Worm (Caenorhabditis elegans) whole organism, mixed stage, embryonic: ENCODE data around the gene bus-8A.

Source experiments
- bed-3 ChIP-seq: fragments of 200-800 bp; sonication (Bioruptor generic); optimal IDR thresholded peaks from 3 replicates; lab custom pipeline; 2018; ENCODE audit warnings: mild to moderate bottlenecking, missing genetic modification characterization, moderate library complexity, missing compliant biosample characterization
- blmp-1 ChIP-seq: fragments of 150-350 bp; optimal IDR thresholded peaks from 2 replicates; lab custom pipeline; 2014; ENCODE audit warnings: missing biosample characterization, missing genetic modification characterization
- ceh-39 ChIP-seq: fragments of 150-350 bp; optimal IDR thresholded peaks from 2 replicates; lab custom pipeline; 2014; ENCODE audit warnings: missing biosample characterization, missing genetic modification characterization
- ceh-43 ChIP-seq: fragments of 200-800 bp; sonication (Bioruptor generic); optimal IDR thresholded peaks from 2 replicates; lab custom pipeline; 2018; ENCODE audit warnings: mild to moderate bottlenecking, missing genetic modification characterization, moderate library complexity, missing compliant biosample characterization
- ceh-83 ChIP-seq: fragments of 200-800 bp; sonication (Bioruptor generic); optimal IDR thresholded peaks from 2 replicates; lab custom pipeline; 2018; ENCODE audit warnings: mild to moderate bottlenecking, missing genetic modification characterization, missing compliant biosample characterization
- ces-1 ChIP-seq: fragments of 150-350 bp; optimal IDR thresholded peaks from 2 replicates; lab custom pipeline; 2014; ENCODE audit warnings: missing biosample characterization, missing genetic modification reagents, missing genetic modification characterization
- cnd-1 ChIP-seq: fragments of 200-800 bp; sonication (Bioruptor generic); optimal IDR thresholded peaks from 2 replicates; lab custom pipeline; 2018; ENCODE audit warnings: mild to moderate bottlenecking, missing genetic modification characterization, missing compliant biosample characterization
- elt-1 ChIP-seq: sonication (generic microtip); optimal IDR thresholded peaks from 2 replicates; lab custom pipeline; 2017; ENCODE audit warnings: missing genetic modification characterization, mild to moderate bottlenecking, missing compliant biosample characterization, antibody characterized with exemption, moderate library complexity, borderline replicate concordance; ENCODE audit not compliant: insufficient read depth
- elt-3 ChIP-seq: fragments of 150-350 bp; optimal IDR thresholded peaks from 2 replicates; lab custom pipeline; 2014; ENCODE audit warnings: missing biosample characterization, missing genetic modification characterization
- flh-1 ChIP-seq: fragments of 200-800 bp; sonication (Bioruptor generic); optimal IDR thresholded peaks from 2 replicates; lab custom pipeline; 2018; ENCODE audit warnings: mild to moderate bottlenecking, missing genetic modification characterization, moderate library complexity, missing compliant biosample characterization
- ham-2 ChIP-seq: fragments of 200-800 bp; sonication (Bioruptor generic); optimal IDR thresholded peaks from 2 replicates; lab custom pipeline; 2018; ENCODE audit warnings: mild to moderate bottlenecking, missing genetic modification characterization, missing compliant biosample characterization
- hlh-1 ChIP-seq: fragments of 150-350 bp; optimal IDR thresholded peaks from 2 replicates; lab custom pipeline; 2014; ENCODE audit warnings: missing biosample characterization, missing genetic modification reagents, missing genetic modification characterization
- lin-13 ChIP-seq: fragments of 150-350 bp; optimal IDR thresholded peaks from 2 replicates; lab custom pipeline; 2014; ENCODE audit warnings: missing biosample characterization, missing genetic modification characterization
- lin-32 ChIP-seq: fragments of 200-800 bp; sonication (Bioruptor generic); optimal IDR thresholded peaks from 2 replicates; lab custom pipeline; 2018; ENCODE audit warnings: mild to moderate bottlenecking, missing genetic modification characterization, missing compliant biosample characterization
- mab-5 ChIP-seq: fragments of 150-350 bp; optimal IDR thresholded peaks from 2 replicates; lab custom pipeline; 2014; ENCODE audit warnings: missing biosample characterization, missing genetic modification characterization
- mep-1 ChIP-seq: fragments of 150-350 bp; optimal IDR thresholded peaks from 2 replicates; lab custom pipeline; 2017; ENCODE audit warnings: missing biosample characterization, missing genetic modification reagents, missing genetic modification characterization, inconsistent platforms
- mls-2 ChIP-seq: sonication (generic microtip); optimal IDR thresholded peaks from 2 replicates; lab custom pipeline; 2016; ENCODE audit warnings: mild to moderate bottlenecking, missing genetic modification characterization, moderate library complexity, missing compliant biosample characterization
- nhr-12 ChIP-seq: fragments of 150-350 bp; optimal IDR thresholded peaks from 2 replicates; lab custom pipeline; 2014; ENCODE audit warnings: missing biosample characterization, missing genetic modification characterization
- nhr-2 ChIP-seq: fragments of 150-350 bp; optimal IDR thresholded peaks from 2 replicates; lab custom pipeline; 2014; ENCODE audit warnings: missing biosample characterization, missing genetic modification characterization
- nhr-237 ChIP-seq: fragments of 150-350 bp; optimal IDR thresholded peaks from 2 replicates; lab custom pipeline; 2014; ENCODE audit warnings: missing biosample characterization, missing genetic modification characterization
- pha-4 ChIP-seq: fragments of 150-350 bp; optimal IDR thresholded peaks from 2 replicates; lab custom pipeline; 2018; ENCODE audit warnings: missing biosample characterization, missing genetic modification reagents, missing genetic modification characterization
- sem-2 ChIP-seq: fragments of 200-800 bp; sonication (Bioruptor generic); optimal IDR thresholded peaks from 2 replicates; lab custom pipeline; 2018; ENCODE audit warnings: mild to moderate bottlenecking, missing genetic modification characterization, missing compliant biosample characterization
- sptf-1 ChIP-seq: sonication (generic microtip); optimal IDR thresholded peaks from 2 replicates; lab custom pipeline; 2017; ENCODE audit warnings: mild to moderate bottlenecking, missing genetic modification characterization, moderate library complexity, missing compliant biosample characterization
- unc-120 ChIP-seq: sonication (generic microtip); optimal IDR thresholded peaks from 2 replicates; lab custom pipeline; 2017; ENCODE audit warnings: missing genetic modification characterization, missing compliant biosample characterization; ENCODE audit not compliant: poor library complexity, severe bottlenecking
- unc-39 ChIP-seq: fragments of 150-350 bp; optimal IDR thresholded peaks from 2 replicates; lab custom pipeline; 2014; ENCODE audit warnings: missing biosample characterization, missing genetic modification characterization
- unc-62 ChIP-seq: fragments of 150-350 bp; optimal IDR thresholded peaks from 2 replicates; lab custom pipeline; 2014; ENCODE audit warnings: missing biosample characterization, missing genetic modification reagents, missing genetic modification characterization
- zip-8 ChIP-seq: fragments of 150-350 bp; optimal IDR thresholded peaks from 2 replicates; lab custom pipeline; 2014; ENCODE audit warnings: missing biosample characterization, missing genetic modification characterization
- ztf-11 ChIP-seq: fragments of 150-350 bp; optimal IDR thresholded peaks from 2 replicates; lab custom pipeline; 2014; ENCODE audit warnings: missing biosample characterization, missing genetic modification characterization

bus-8A gene

DNA sequence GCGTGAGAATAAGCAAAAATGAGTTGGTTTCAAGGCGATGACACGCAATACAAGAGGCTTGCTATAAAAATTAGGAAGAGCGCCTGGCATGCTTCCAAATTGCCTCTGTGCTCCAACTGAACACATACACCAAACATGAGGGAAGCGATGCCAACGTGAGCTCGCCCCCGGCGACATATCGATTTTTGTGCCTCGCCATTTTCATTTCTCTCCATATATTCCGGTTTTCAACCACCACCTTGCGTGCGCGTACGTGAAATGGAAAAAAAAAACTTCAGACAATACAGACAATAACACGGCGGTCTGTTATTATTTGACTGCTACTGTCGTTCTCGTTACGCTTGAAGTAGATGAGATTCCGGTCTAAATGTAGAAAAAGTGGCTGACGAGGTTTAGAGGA, 15.2 kb downstream of the bus-8A start:
- no peak for TF ChIP-seq pha-4 (tag; lab: Kevin White, UChicago)
- no peak for TF ChIP-seq nhr-12 (tag; lab: Kevin White, UChicago)
- no peak for TF ChIP-seq cnd-1 (tag; lab: Kevin White, UChicago)
- TF ChIP-seq zip-8 (tag; lab: Kevin White, UChicago) = no peak
- TF ChIP-seq ham-2 (GFP tag; lab: Kevin White, UChicago) = no peak
- TF ChIP-seq ceh-43 (GFP tag; lab: Kevin White, UChicago) = no peak
- TF ChIP-seq ztf-11 (tag; lab: Kevin White, UChicago) = no peak
- TF ChIP-seq mls-2 = no peak
- no peak for TF ChIP-seq flh-1 (GFP tag; lab: Kevin White, UChicago)
- TF ChIP-seq unc-120 (tag; lab: Kevin White, UChicago) = no peak
- no peak for TF ChIP-seq bed-3 (GFP tag; lab: Kevin White, UChicago)
- TF ChIP-seq blmp-1 (tag; lab: Kevin White, UChicago) = no peak
- TF ChIP-seq lin-32 (GFP tag; lab: Kevin White, UChicago) = no peak
- no peak for TF ChIP-seq mab-5
- no peak for TF ChIP-seq ces-1 (GFP tag; lab: Kevin White, UChicago)
- no peak for TF ChIP-seq ceh-83
- TF ChIP-seq elt-1 (tag; lab: Kevin White, UChicago) = no peak
- TF ChIP-seq nhr-237 (tag; lab: Kevin White, UChicago) = no peak
- TF ChIP-seq hlh-1 (tag; lab: Kevin White, UChicago) = no peak
- TF ChIP-seq lin-13 (tag; lab: Kevin White, UChicago) = no peak

DNA sequence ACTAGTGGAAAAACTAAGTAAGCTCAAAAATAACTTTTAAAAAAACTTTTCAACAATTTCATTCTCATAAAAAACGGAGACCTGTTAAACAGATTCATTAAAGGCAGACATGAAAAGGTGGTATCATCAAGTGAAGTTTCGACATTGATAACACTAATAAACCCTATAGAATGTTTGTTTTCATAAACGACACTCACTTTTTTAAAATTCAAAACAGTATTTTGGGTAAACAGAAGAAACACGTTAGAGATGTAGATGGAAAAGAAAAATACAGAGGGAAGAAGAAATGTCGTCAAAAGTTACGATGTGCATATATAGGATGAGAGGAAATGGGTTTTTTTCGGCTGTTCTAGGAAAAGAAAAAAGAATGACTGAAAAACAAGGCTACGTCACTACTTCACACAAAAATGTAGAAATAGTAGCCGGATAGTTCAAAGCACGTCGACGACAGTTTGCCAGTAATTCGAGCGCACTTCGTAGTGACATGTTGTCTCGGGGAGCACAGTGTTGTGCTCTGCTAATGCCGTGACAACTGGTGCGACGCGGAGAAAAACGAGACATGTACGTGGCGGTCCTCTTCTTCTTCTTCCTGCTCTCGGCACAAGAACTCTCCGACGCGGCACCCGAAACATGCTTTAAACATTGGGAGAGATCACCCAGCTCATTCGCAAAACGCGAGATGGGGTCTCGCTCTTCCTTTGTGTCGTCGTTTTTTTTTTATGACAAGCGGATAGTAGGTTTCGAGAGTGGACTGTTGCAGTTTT, 16.6 kb downstream of the bus-8A start:
- TF ChIP-seq hlh-1 (tag; lab: Kevin White, UChicago) (peak; percentile 63), mab-5 (no peak), nhr-2 (tag; lab: Kevin White, UChicago) (no peak), nhr-237 (tag; lab: Kevin White, UChicago) (no peak), unc-120 (tag; lab: Kevin White, UChicago) (no peak)

DNA sequence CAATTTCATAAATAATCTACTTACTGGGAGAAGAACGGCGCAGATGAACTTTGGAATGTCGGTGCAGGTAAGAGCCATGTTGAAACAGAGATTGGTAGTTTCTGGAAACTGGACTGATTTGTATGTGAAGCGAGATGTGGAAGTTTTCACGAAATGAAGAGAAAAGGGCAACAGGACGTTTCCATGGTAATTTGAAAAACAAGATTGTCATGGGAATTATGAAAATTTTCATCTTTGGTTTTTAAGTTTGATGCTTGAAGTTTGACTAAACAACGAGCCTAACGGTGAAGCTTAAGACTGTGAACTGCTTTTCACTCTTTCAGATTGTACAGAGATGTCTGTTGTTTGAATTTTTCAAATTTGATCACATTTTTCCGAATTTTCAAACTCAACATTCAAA, 19.5 kb downstream of the bus-8A start, which contains the start of gene T23F2.3:
TSS of gene T23F2.3 (minus strand) at position 101 of the 400 bp plus-strand sequence.
- TF ChIP-seq unc-62 (GFP tag; lab: Kevin White, UChicago) = no peak
- no peak for TF ChIP-seq lin-13 (tag; lab: Kevin White, UChicago)
- no peak for TF ChIP-seq nhr-237 (tag; lab: Kevin White, UChicago)

- no peak for TF ChIP-seq flh-1 (GFP tag; lab: Kevin White, UChicago)
- peak; percentile 35 for TF ChIP-seq ces-1 (GFP tag; lab: Kevin White, UChicago)
- TF ChIP-seq lin-32 (GFP tag; lab: Kevin White, UChicago) = no peak
- no peak for TF ChIP-seq ceh-43 (GFP tag; lab: Kevin White, UChicago)
Observed at ce11 chrX:5512707-5513106, 20.0 kb downstream of the bus-8A start.

- TF ChIP-seq zip-8 (tag; lab: Kevin White, UChicago) = no peak
- TF ChIP-seq ces-1 (GFP tag; lab: Kevin White, UChicago) = peak; percentile 31
Observed at ce11 chrX:5514346-5514745, 21.6 kb downstream of the bus-8A start.

- TF ChIP-seq sptf-1 = no peak
- no peak for TF ChIP-seq nhr-12 (tag; lab: Kevin White, UChicago)
- TF ChIP-seq cnd-1 (tag; lab: Kevin White, UChicago) = no peak
- no peak for TF ChIP-seq unc-39
- TF ChIP-seq ceh-39 (tag; lab: Kevin White, UChicago) = no peak
- TF ChIP-seq pha-4 (tag; lab: Kevin White, UChicago) = no peak
- TF ChIP-seq ceh-43 (GFP tag; lab: Kevin White, UChicago) = no peak
- no peak for TF ChIP-seq blmp-1 (tag; lab: Kevin White, UChicago)
- TF ChIP-seq ztf-11 (tag; lab: Kevin White, UChicago) = no peak
- no peak for TF ChIP-seq elt-3 (tag; lab: Kevin White, UChicago)
- no peak for TF ChIP-seq mls-2
- no peak for TF ChIP-seq sem-2 (GFP tag; lab: Kevin White, UChicago)
- TF ChIP-seq flh-1 (GFP tag; lab: Kevin White, UChicago) = no peak
- TF ChIP-seq bed-3 (GFP tag; lab: Kevin White, UChicago) = no peak
- no peak for TF ChIP-seq mep-1 (tag; lab: Kevin White, UChicago)
- TF ChIP-seq, all 35 proteins: peak for 0
Observed at ce11 chrX:5514984-5515383, 22.3 kb downstream of the bus-8A start, which contains the start of gene T23F2.4. TSS of gene T23F2.4 (minus strand) at chrX:5515084.
